Fruit fly (Drosophila melanogaster) whole organism, adult: Measurements from ENCODE around the gene Muc68E.
A peak's percentile ranks its signal among the peaks of the same experiment; 100 is the strongest.

Source experiments
- CG11617 ChIP-seq: fragments of 200-800 bp; sonication (Bioruptor generic); optimal IDR thresholded peaks from 2 replicates; lab custom pipeline; 2017; ENCODE audit warnings: mild to moderate bottlenecking, missing biosample characterization, missing genetic modification reagents, missing genetic modification characterization
- CG12768 ChIP-seq: fragments of 200-800 bp; sonication (Bioruptor generic); optimal IDR thresholded peaks from 2 replicates; lab custom pipeline; 2017; ENCODE audit warnings: missing biosample characterization, missing genetic modification characterization, mild to moderate bottlenecking, moderate library complexity, missing genetic modification reagents
- CG14711 ChIP-seq: fragments of 200-800 bp; sonication (Bioruptor generic); optimal IDR thresholded peaks from 2 replicates; lab custom pipeline; 2018; ENCODE audit warnings: missing biosample characterization, mild to moderate bottlenecking, missing genetic modification characterization, moderate library complexity
- CG1620 ChIP-seq: fragments of 200-800 bp; sonication (Bioruptor generic); optimal IDR thresholded peaks from 2 replicates; lab custom pipeline; 2016; ENCODE audit warnings: missing biosample characterization, missing genetic modification characterization
- CG33017 ChIP-seq: fragments of 200-800 bp; sonication (Bioruptor generic); optimal IDR thresholded peaks from 2 replicates; lab custom pipeline; 2018; ENCODE audit warnings: missing biosample characterization, mild to moderate bottlenecking, missing genetic modification characterization, moderate library complexity
- CG5204 ChIP-seq: fragments of 200-800 bp; sonication (Bioruptor generic); optimal IDR thresholded peaks from 2 replicates; lab custom pipeline; 2016; ENCODE audit warnings: missing biosample characterization, missing genetic modification characterization
- CG7045 ChIP-seq: fragments of 200-800 bp; sonication (Bioruptor generic); optimal IDR thresholded peaks from 2 replicates; lab custom pipeline; 2017; ENCODE audit warnings: missing biosample characterization, mild to moderate bottlenecking, missing genetic modification characterization
- CG7101 ChIP-seq: fragments of 200-800 bp; sonication (Bioruptor generic); optimal IDR thresholded peaks from 2 replicates; lab custom pipeline; 2018; ENCODE audit warnings: missing biosample characterization, mild to moderate bottlenecking, missing genetic modification characterization, moderate library complexity
- Clk ChIP-seq: fragments of 200-800 bp; sonication (Bioruptor generic); optimal IDR thresholded peaks from 2 replicates; lab custom pipeline; 2017; ENCODE audit warnings: missing biosample characterization, missing genetic modification characterization
- Crg-1 ChIP-seq: fragments of 200-800 bp; sonication (Bioruptor generic); optimal IDR thresholded peaks from 2 replicates; lab custom pipeline; 2016; ENCODE audit warnings: missing biosample characterization, missing genetic modification characterization
- Hr96 ChIP-seq: fragments of 200-800 bp; sonication (Bioruptor generic); optimal IDR thresholded peaks from 2 replicates; lab custom pipeline; 2016; ENCODE audit warnings: missing biosample characterization, missing genetic modification characterization
- Mnt ChIP-seq: fragments of 200-800 bp; sonication (Bioruptor generic); optimal IDR thresholded peaks from 2 replicates; lab custom pipeline; 2016; ENCODE audit warnings: missing biosample characterization, mild to moderate bottlenecking, missing genetic modification characterization
- bab1 ChIP-seq: fragments of 200-800 bp; sonication (Bioruptor generic); optimal IDR thresholded peaks from 3 replicates; lab custom pipeline; 2019; ENCODE audit warnings: missing biosample characterization, mild to moderate bottlenecking, missing genetic modification characterization, moderate library complexity
- cic ChIP-seq: fragments of 200-800 bp; sonication (Bioruptor generic); optimal IDR thresholded peaks from 2 replicates; lab custom pipeline; 2017; ENCODE audit warnings: missing biosample characterization, mild to moderate bottlenecking, missing genetic modification characterization, moderate library complexity
- cnc ChIP-seq, 2 experiments: fragments of >200 bp; optimal IDR thresholded peaks; 2 replicates each; lab custom pipeline; 2017
- kay ChIP-seq: fragments of 200-800 bp; sonication (Bioruptor generic); peaks from one replicate; lab custom pipeline; 2016; ENCODE audit warnings: missing biosample characterization, missing genetic modification characterization, borderline replicate concordance
- ovo ChIP-seq: fragments of 200-800 bp; sonication (Bioruptor generic); optimal IDR thresholded peaks from 2 replicates; lab custom pipeline; 2016; ENCODE audit warnings: missing biosample characterization, missing genetic modification characterization
- pad ChIP-seq: fragments of 200-800 bp; sonication (Bioruptor generic); optimal IDR thresholded peaks from 3 replicates; lab custom pipeline; 2017; ENCODE audit warnings: missing biosample characterization, missing genetic modification characterization, mild to moderate bottlenecking, moderate library complexity, missing genetic modification reagents
- tj ChIP-seq: fragments of 200-800 bp; sonication (Bioruptor generic); optimal IDR thresholded peaks from 3 replicates; lab custom pipeline; 2017; ENCODE audit warnings: missing biosample characterization, mild to moderate bottlenecking, missing genetic modification characterization, moderate library complexity
- toe ChIP-seq: fragments of 200-800 bp; sonication (Bioruptor generic); optimal IDR thresholded peaks from 2 replicates; lab custom pipeline; 2016; ENCODE audit warnings: missing biosample characterization, missing genetic modification characterization

The Muc68E gene

dm6 chr3L:11957669-11958333, 15.0 kb downstream of the Muc68E start, which contains the start of the genes CG11570 and CG43294:
TSS of gene CG11570 (minus strand) at chr3L:11957769.
TSS of gene CG43294 (plus strand) at chr3L:11958283.
- no peak for TF ChIP-seq CG11617 (GFP tag; lab: Kevin White, UChicago)
- no peak for TF ChIP-seq kay
- no peak for TF ChIP-seq CG7101 (tag; lab: Kevin White, UChicago)
- TF ChIP-seq Mnt (GFP tag; lab: Kevin White, UChicago) = no peak
- TF ChIP-seq ovo = no peak
- no peak for TF ChIP-seq CG7045 (GFP tag; lab: Kevin White, UChicago)
- no peak for TF ChIP-seq cnc (optimal IDR thresholded peaks at IDR 0.05; lab: Kevin White, UChicago)
- no peak for TF ChIP-seq Hr96
- TF ChIP-seq tj (GFP tag; lab: Kevin White, UChicago) = no peak
- no peak for TF ChIP-seq toe (GFP tag; lab: Kevin White, UChicago)
- TF ChIP-seq CG14711 = no peak
- TF ChIP-seq bab1 (GFP tag; lab: Kevin White, UChicago) = no peak
- TF ChIP-seq CG5204 = no peak
- no peak for TF ChIP-seq CG12768 (GFP tag; lab: Kevin White, UChicago)
- no peak for TF ChIP-seq cic (GFP tag; lab: Kevin White, UChicago)
- TF ChIP-seq Clk = no peak

dm6 chr3L:11953783-11954182, 19.0 kb downstream of the Muc68E start, which contains the start of gene CG7248:
TSS of gene CG7248 (plus strand) at chr3L:11954083.
- TF ChIP-seq Clk (no peak), kay (peak; percentile 7)

dm6 chr3L:11953217-11953616, 19.6 kb downstream of the Muc68E start, which contains the start of gene obst-G:
TSS of gene obst-G (minus strand) at chr3L:11953317.
- TF ChIP-seq CG33017 (tag; lab: Kevin White, UChicago) (no peak), bab1 (GFP tag; lab: Kevin White, UChicago) (no peak), pad (GFP tag; lab: Kevin White, UChicago) (no peak), Hr96 (no peak), CG7045 (GFP tag; lab: Kevin White, UChicago) (no peak), cnc (optimal IDR thresholded peaks at IDR 0.05; lab: Kevin White, UChicago) (no peak), Clk (no peak), CG1620 (GFP tag; lab: Kevin White, UChicago) (no peak)

dm6 chr3L:11949539-11949938, 23.2 kb downstream of the Muc68E start, which contains the start of gene CG17826:
TSS of gene CG17826 (plus strand) at chr3L:11949839.
- no peak for TF ChIP-seq toe (GFP tag; lab: Kevin White, UChicago)
- TF ChIP-seq CG1620 (GFP tag; lab: Kevin White, UChicago) = no peak
- no peak for TF ChIP-seq ovo
- no peak for TF ChIP-seq CG33017 (tag; lab: Kevin White, UChicago)

- TF ChIP-seq CG33017 (tag; lab: Kevin White, UChicago) (no peak), CG7045 (GFP tag; lab: Kevin White, UChicago) (no peak), Hr96 (no peak), CG5204 (no peak), kay (no peak), Mnt (GFP tag; lab: Kevin White, UChicago) (no peak), CG7101 (tag; lab: Kevin White, UChicago) (no peak), CG12768 (GFP tag; lab: Kevin White, UChicago) (no peak), bab1 (GFP tag; lab: Kevin White, UChicago) (no peak), cnc (optimal IDR thresholded peaks at IDR 0.05; lab: Kevin White, UChicago) (no peak), cic (GFP tag; lab: Kevin White, UChicago) (no peak)
Measured at dm6 chr3L:11947357-11947756, 25.4 kb downstream of the Muc68E start, which contains the start of gene CG7252. TSS of gene CG7252 (plus strand) at chr3L:11947675.

dm6 chr3L:11944752-11945151, 28.0 kb downstream of the Muc68E start, which contains the start of gene CG5883:
TSS of gene CG5883 (minus strand) at chr3L:11944852.
- TF ChIP-seq CG7101 (tag; lab: Kevin White, UChicago) = no peak
- TF ChIP-seq CG33017 (tag; lab: Kevin White, UChicago) = no peak
- TF ChIP-seq CG5204 = no peak
- no peak for TF ChIP-seq toe (GFP tag; lab: Kevin White, UChicago)
- no peak for TF ChIP-seq kay
- no peak for TF ChIP-seq cic (GFP tag; lab: Kevin White, UChicago)
- TF ChIP-seq cnc (optimal IDR thresholded peaks at IDR 0.05; lab: Kevin White, UChicago) = no peak
- TF ChIP-seq CG11617 (GFP tag; lab: Kevin White, UChicago) = no peak
- no peak for TF ChIP-seq Hr96
- no peak for TF ChIP-seq pad (GFP tag; lab: Kevin White, UChicago)
- no peak for TF ChIP-seq CG7045 (GFP tag; lab: Kevin White, UChicago)
- no peak for TF ChIP-seq Mnt (GFP tag; lab: Kevin White, UChicago)
- TF ChIP-seq CG14711 = no peak
- no peak for TF ChIP-seq Clk
- TF ChIP-seq CG1620 (GFP tag; lab: Kevin White, UChicago) = no peak
- TF ChIP-seq ovo = no peak
- TF ChIP-seq Crg-1 (GFP tag; lab: Kevin White, UChicago) = no peak

- TF ChIP-seq Hr96 = no peak
- TF ChIP-seq CG7101 (tag; lab: Kevin White, UChicago) = no peak
- TF ChIP-seq cnc (optimal IDR thresholded peaks at IDR 0.05; lab: Kevin White, UChicago) = no peak
- no peak for TF ChIP-seq kay
- no peak for TF ChIP-seq CG14711
- TF ChIP-seq cic (GFP tag; lab: Kevin White, UChicago) = no peak
- TF ChIP-seq CG11617 (GFP tag; lab: Kevin White, UChicago) = no peak
- no peak for TF ChIP-seq CG1620 (GFP tag; lab: Kevin White, UChicago)
- no peak for TF ChIP-seq CG7045 (GFP tag; lab: Kevin White, UChicago)
- TF ChIP-seq tj (GFP tag; lab: Kevin White, UChicago) = no peak
- TF ChIP-seq CG12768 (GFP tag; lab: Kevin White, UChicago) = no peak
- TF ChIP-seq toe (GFP tag; lab: Kevin White, UChicago) = no peak
Measured at dm6 chr3L:11941612-11942011, 31.2 kb downstream of the Muc68E start, which contains the start of gene Rpt4R. TSS of gene Rpt4R (plus strand) at chr3L:11941912.
